Worm (Caenorhabditis elegans): ENCODE measurements around the gene Y45G12B.2.

- TF ChIP-seq ceh-14 (tag; optimal IDR thresholded peaks at IDR 0.05) = no peak
- no peak for TF ChIP-seq unc-86 (tag; optimal IDR thresholded peaks at IDR 0.05)
- TF ChIP-seq ama-1 (optimal IDR thresholded peaks at IDR 0.05) = no peak
- TF ChIP-seq hlh-15 (tag; optimal IDR thresholded peaks at IDR 0.05) = no peak
- no peak for TF ChIP-seq zip-5 (tag; optimal IDR thresholded peaks at IDR 0.05)
- no peak for TF ChIP-seq ztf-16 (tag; optimal IDR thresholded peaks at IDR 0.05)
- no peak for TF ChIP-seq ceh-48 (tag; optimal IDR thresholded peaks at IDR 0.05)
- TF ChIP-seq che-1 (tag; optimal IDR thresholded peaks at IDR 0.05) = no peak
- TF ChIP-seq elt-2 (tag; optimal IDR thresholded peaks at IDR 0.05) = no peak
- TF ChIP-seq nhr-11 (tag; optimal IDR thresholded peaks at IDR 0.05) = no peak
- TF ChIP-seq fax-1 (tag; optimal IDR thresholded peaks at IDR 0.05) = no peak
Measured at ce11 chrV:2703299-2703698, 8.7 kb downstream of the Y45G12B.2 start.
